Worm (Caenorhabditis elegans): Measurements from ENCODE around the gene C55C3.7.

C55C3.7 gene

DNA sequence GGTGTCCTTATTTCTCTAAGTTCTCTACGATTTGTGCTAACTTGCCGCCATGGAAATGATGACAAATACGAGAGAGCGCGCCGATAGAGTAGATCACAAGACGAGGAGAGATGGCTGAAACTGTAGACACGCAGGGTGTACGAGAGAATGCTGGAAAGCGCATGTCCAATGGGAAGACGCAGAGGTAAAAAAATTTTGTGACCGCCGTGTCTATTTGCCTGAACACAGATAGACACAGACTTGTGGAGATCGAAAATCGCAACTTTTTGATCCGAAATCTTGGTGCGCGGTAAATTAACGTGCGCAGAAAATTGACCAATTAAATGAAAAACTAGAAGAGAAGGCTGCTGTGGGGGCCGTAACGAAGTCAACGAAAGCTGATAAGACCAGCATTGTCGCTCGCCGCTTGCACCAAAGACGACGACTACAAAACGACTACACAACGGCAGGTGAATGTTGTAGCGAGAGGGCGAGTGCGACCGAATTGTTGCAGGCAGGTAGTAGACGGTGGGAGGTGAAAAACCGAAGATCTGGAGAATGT, 25.3 kb downstream of the C55C3.7 start (continued):
- peak; percentile 89 for TF ChIP-seq hlh-11 (tag; optimal IDR thresholded peaks at IDR 0.05)
- TF ChIP-seq nhr-10 (tag; optimal IDR thresholded peaks at IDR 0.05) = peak; percentile 55
- peak; percentile 59 for TF ChIP-seq mes-2 (tag; optimal IDR thresholded peaks at IDR 0.05; ENCODE audit: poor library complexity, severe bottlenecking)
- TF ChIP-seq nhr-28 (tag; optimal IDR thresholded peaks at IDR 0.05) = peak; percentile 88
- peak; percentile 95 for TF ChIP-seq nhr-48 (tag; optimal IDR thresholded peaks at IDR 0.05)
- TF ChIP-seq lin-13 (GFP tag; optimal IDR thresholded peaks at IDR 0.05) = peak; percentile 62
- TF ChIP-seq mep-1 (tag; optimal IDR thresholded peaks at IDR 0.05) = peak; percentile 67
- TF ChIP-seq lir-3 (tag; optimal IDR thresholded peaks at IDR 0.05) = no peak
- TF ChIP-seq pha-4 (GFP tag; IDR thresholded peaks at IDR 0.05) = peak; percentile 55
- no peak for TF ChIP-seq pha-4 (tag; optimal IDR thresholded peaks at IDR 0.05)
- no peak for TF ChIP-seq arid-1 (GFP tag; conservative IDR thresholded peaks at IDR 0.05)
- no peak for TF ChIP-seq ama-1 (optimal IDR thresholded peaks at IDR 0.05)
- no peak for TF ChIP-seq zip-11 (GFP tag; IDR thresholded peaks at IDR 0.05)
- no peak for TF ChIP-seq zfp-3 (GFP tag; conservative IDR thresholded peaks at IDR 0.05)
- TF ChIP-seq nhr-77 (tag; optimal IDR thresholded peaks at IDR 0.05) = peak; percentile 41
- TF ChIP-seq zag-1 (tag; optimal IDR thresholded peaks at IDR 0.05) = no peak
- no peak for TF ChIP-seq ceh-28 (tag; optimal IDR thresholded peaks at IDR 0.05)
- no peak for TF ChIP-seq daf-12 (tag; optimal IDR thresholded peaks at IDR 0.05)
- TF ChIP-seq mxl-3 (GFP tag; optimal IDR thresholded peaks at IDR 0.05) = peak; percentile 81
- TF ChIP-seq lin-15B (tag; optimal IDR thresholded peaks at IDR 0.05) = no peak
- peak in 1 of 2 experiments; percentile 74 for TF ChIP-seq unc-62 (GFP tag; optimal IDR thresholded peaks at IDR 0.05 in 1 of 2)
- no peak for TF ChIP-seq unc-62 (tag; optimal IDR thresholded peaks at IDR 0.05)
- no peak for TF ChIP-seq aly-2 (tag; optimal IDR thresholded peaks at IDR 0.05)

- TF ChIP-seq D1046.2 (GFP tag; IDR thresholded peaks at IDR 0.05) (no peak), aha-1 (tag) (peak; percentile 100), nhr-48 (tag; optimal IDR thresholded peaks at IDR 0.05) (peak; percentile 73), hlh-30 (tag; optimal IDR thresholded peaks at IDR 0.05; ENCODE audit: insufficient read depth) (peak; percentile 51), hif-1 (tag; optimal IDR thresholded peaks at IDR 0.05) (peak; percentile 88 to 100), T20F7.1 (GFP tag; optimal IDR thresholded peaks at IDR 0.05) (peak; percentile 53), lsy-2 (tag; optimal IDR thresholded peaks at IDR 0.05) (peak in 1 of 2 experiments; percentile 59), spr-1 (tag; optimal IDR thresholded peaks at IDR 0.05) (peak; percentile 38), mxl-3 (GFP tag; optimal IDR thresholded peaks at IDR 0.05) (peak; percentile 46), lin-15B (tag; optimal IDR thresholded peaks at IDR 0.05) (peak; percentile 3), lin-38 (GFP tag; IDR thresholded peaks at IDR 0.05) (0 out of 2 replicates have a peak, but pooled peaks have one; percentile 25), mes-2 (tag; optimal IDR thresholded peaks at IDR 0.05; ENCODE audit: poor library complexity, severe bottlenecking) (peak; percentile 31), Y5F2A.4 (GFP tag; optimal IDR thresholded peaks at IDR 0.05) (no peak), T26A8.4 (GFP tag; IDR thresholded peaks at IDR 0.05) (peak; percentile 44), F49E8.2 (tag; optimal IDR thresholded peaks at IDR 0.05; ENCODE audit: borderline replicate concordance) (no peak), arid-1 (GFP tag; conservative IDR thresholded peaks at IDR 0.05) (no peak), mep-1 (tag; optimal IDR thresholded peaks at IDR 0.05) (peak; percentile 77), dve-1 (tag; optimal IDR thresholded peaks at IDR 0.05; ENCODE audit: insufficient read depth) (peak; percentile 81), Y105C5A.15 (GFP tag; IDR thresholded peaks at IDR 0.05) (no peak), R02D3.7 (tag; optimal IDR thresholded peaks at IDR 0.05) (no peak), skn-1 (tag; optimal IDR thresholded peaks at IDR 0.05) (no peak), nhr-77 (tag; optimal IDR thresholded peaks at IDR 0.05) (peak; percentile 72), hlh-11 (tag; optimal IDR thresholded peaks at IDR 0.05) (peak; percentile 87), rbr-2 (tag; optimal IDR thresholded peaks at IDR 0.05) (peak; percentile 29), jun-1 (tag; optimal IDR thresholded peaks at IDR 0.05) (no peak), madf-9 (GFP tag; conservative IDR thresholded peaks at IDR 0.05) (no peak; the same call in 1 of the 2 replicates), nhr-102 (tag; optimal IDR thresholded peaks at IDR 0.05) (peak; percentile 4), lin-39 (tag; optimal IDR thresholded peaks at IDR 0.05) (no peak), zfp-2 (tag; optimal IDR thresholded peaks at IDR 0.05) (no peak), lin-13 (GFP tag; optimal IDR thresholded peaks at IDR 0.05) (peak; percentile 95), tra-1 (GFP tag; IDR thresholded peaks at IDR 0.05) (peak; percentile 63; the same call in 1 of the 2 replicates), mxl-2 (GFP tag; conservative IDR thresholded peaks at IDR 0.05) (0 out of 2 replicates have a peak, but pooled peaks have one; percentile 20), hmg-1.1 (GFP tag; IDR thresholded peaks at IDR 0.05) (peak; percentile 55), nhr-10 (tag; optimal IDR thresholded peaks at IDR 0.05) (peak; percentile 71), nhr-11 (tag; optimal IDR thresholded peaks at IDR 0.05) (peak; percentile 63), nhr-28 (tag; optimal IDR thresholded peaks at IDR 0.05) (peak; percentile 99), pha-4 (GFP tag; IDR thresholded peaks at IDR 0.05) (peak; percentile 63; the same call in 1 of the 2 replicates), pha-4 (tag; optimal IDR thresholded peaks at IDR 0.05) (no peak)
These were observed 26.5 kb downstream of the C55C3.7 start for ce11 chrIV:5655966-5656389.

Measured in whole organism, L4 larva.